Worm (Caenorhabditis elegans) whole organism, L4 larva: ENCODE measurements around the gene K10C8.4.
A peak's percentile ranks its signal among the peaks of the same experiment; 100 is the strongest.

Source experiments
- D1046.2 ChIP-seq: fragments of 200-800 bp; sonication (Bioruptor generic); IDR thresholded peaks from 2 replicates; pipeline ENCODE4 v1.3.6; 2022; ENCODE audit warnings: missing genetic modification characterization, missing compliant biosample characterization
- F10B5.3 ChIP-seq: sonication (generic microtip); optimal IDR thresholded peaks from 2 replicates; lab custom pipeline; 2016; ENCODE audit warnings: mild to moderate bottlenecking, missing genetic modification characterization, missing compliant biosample characterization
- F26F4.8 ChIP-seq: fragments of 200-800 bp; sonication (Bioruptor generic); conservative IDR thresholded peaks from 2 replicates; pipeline ENCODE4 v1.3.6; 2022; ENCODE audit warnings: missing genetic modification characterization, missing compliant biosample characterization
- F44E2.7 ChIP-seq: fragments of 200-800 bp; sonication (Bioruptor generic); IDR thresholded peaks from 2 replicates; pipeline ENCODE4 v2.1.2; 2022; ENCODE audit warnings: missing genetic modification characterization, missing compliant biosample characterization
- R02D3.7 ChIP-seq: fragments of 150-350 bp; sonication (generic microtip); optimal IDR thresholded peaks from 3 replicates; lab custom pipeline; 2014; ENCODE audit warnings: missing biosample characterization, missing genetic modification characterization
- T20F7.1 ChIP-seq: fragments of 200-800 bp; sonication (Bioruptor generic); optimal IDR thresholded peaks from 2 replicates; lab custom pipeline; 2018; ENCODE audit warnings: mild to moderate bottlenecking, missing genetic modification characterization, missing compliant biosample characterization
- Y105C5A.15 ChIP-seq: fragments of 200-800 bp; sonication (Bioruptor generic); IDR thresholded peaks from 2 replicates; pipeline ENCODE4 v1.3.6; 2022; ENCODE audit warnings: missing genetic modification characterization, missing compliant biosample characterization
- Y48G9A.11 ChIP-seq: fragments of 200-800 bp; sonication (Bioruptor generic); IDR thresholded peaks from 2 replicates; pipeline ENCODE4 v1.3.6; 2022; ENCODE audit warnings: missing genetic modification reagents, missing genetic modification characterization, missing compliant biosample characterization
- Y5F2A.4 ChIP-seq: fragments of 200-800 bp; sonication (Bioruptor generic); optimal IDR thresholded peaks from 2 replicates; lab custom pipeline; 2018; ENCODE audit warnings: mild to moderate bottlenecking, missing genetic modification characterization, missing compliant biosample characterization
- Y75B8A.6 ChIP-seq: fragments of 200-800 bp; sonication (Bioruptor generic); IDR thresholded peaks from 2 replicates; pipeline ENCODE4 v1.3.6; 2022; ENCODE audit warnings: missing genetic modification reagents, missing genetic modification characterization, missing compliant biosample characterization
- ZK337.2 ChIP-seq: fragments of 200-800 bp; sonication (Bioruptor generic); IDR thresholded peaks from 2 replicates; pipeline ENCODE4 v1.3.6; 2022; ENCODE audit warnings: missing genetic modification reagents, missing genetic modification characterization, missing compliant biosample characterization
- ZK546.5 ChIP-seq, 2 experiments: sonication (generic microtip); optimal IDR thresholded peaks; 2 replicates each; lab custom pipeline; 2017; ENCODE audit warnings: missing biosample characterization in 2 of 2, missing genetic modification characterization in 2 of 2
- aly-2 ChIP-seq: sonication (generic microtip); optimal IDR thresholded peaks from 2 replicates; lab custom pipeline; 2018; ENCODE audit warnings: missing biosample characterization, missing genetic modification characterization
- arid-1 ChIP-seq: fragments of 200-800 bp; sonication (Bioruptor generic); conservative IDR thresholded peaks from 2 replicates; pipeline ENCODE4 v1.3.6; 2022; ENCODE audit warnings: missing genetic modification reagents, missing genetic modification characterization, missing compliant biosample characterization
- ceh-20 ChIP-seq: fragments of 200-800 bp; sonication (Bioruptor generic); IDR thresholded peaks from 2 replicates; pipeline ENCODE4 v1.3.6; 2022; ENCODE audit warnings: missing genetic modification reagents, missing genetic modification characterization, missing compliant biosample characterization
- ceh-32 ChIP-seq: sonication (generic microtip); optimal IDR thresholded peaks from 2 replicates; lab custom pipeline; 2016; ENCODE audit warnings: mild to moderate bottlenecking, missing genetic modification characterization, missing compliant biosample characterization; ENCODE audit not compliant: poor library complexity
- ces-1 ChIP-seq: fragments of 150-350 bp; sonication (generic microtip); optimal IDR thresholded peaks from 4 replicates; lab custom pipeline; 2014; ENCODE audit warnings: missing biosample characterization, missing genetic modification reagents, missing genetic modification characterization
- cey-2 ChIP-seq: sonication (generic microtip); optimal IDR thresholded peaks from 3 replicates; lab custom pipeline; 2017; ENCODE audit warnings: missing genetic modification characterization, mild to moderate bottlenecking, missing compliant biosample characterization, antibody characterized with exemption, borderline replicate concordance; ENCODE audit not compliant: insufficient read depth
- daf-12 ChIP-seq: fragments of 150-350 bp; optimal IDR thresholded peaks from 2 replicates; lab custom pipeline; 2014; ENCODE audit warnings: missing biosample characterization, missing genetic modification reagents, missing genetic modification characterization
- daf-19 ChIP-seq: fragments of 200-800 bp; sonication (Bioruptor generic); conservative IDR thresholded peaks from 2 replicates; pipeline ENCODE4 v1.3.6; 2022; ENCODE audit warnings: missing genetic modification characterization, missing compliant biosample characterization
- daf-8 ChIP-seq: fragments of 200-800 bp; sonication (Bioruptor generic); IDR thresholded peaks from 2 replicates; pipeline ENCODE4 v1.3.6; 2022; ENCODE audit warnings: missing genetic modification characterization, missing compliant biosample characterization
- dmd-6 ChIP-seq: fragments of 200-800 bp; sonication (Bioruptor generic); IDR thresholded peaks from 2 replicates; pipeline ENCODE4 v1.3.6; 2022; ENCODE audit warnings: missing genetic modification reagents, missing genetic modification characterization, missing compliant biosample characterization
- dmd-9 ChIP-seq: fragments of 200-800 bp; sonication (Bioruptor generic); IDR thresholded peaks from 2 replicates; pipeline ENCODE4 v1.3.6; 2022; ENCODE audit warnings: missing genetic modification reagents, missing genetic modification characterization, missing compliant biosample characterization
- duxl-1 ChIP-seq: sonication (generic microtip); optimal IDR thresholded peaks from 2 replicates; lab custom pipeline; 2016; ENCODE audit warnings: mild to moderate bottlenecking, missing genetic modification characterization, moderate library complexity, missing compliant biosample characterization; ENCODE audit not compliant: poor library complexity
- fos-1 ChIP-seq: fragments of 150-350 bp; optimal IDR thresholded peaks from 2 replicates; lab custom pipeline; 2014; ENCODE audit warnings: missing biosample characterization, missing genetic modification characterization
- gei-8 ChIP-seq: fragments of 200-800 bp; sonication (Bioruptor generic); optimal IDR thresholded peaks from 2 replicates; lab custom pipeline; 2018; ENCODE audit warnings: mild to moderate bottlenecking, missing genetic modification characterization, missing compliant biosample characterization
- hif-1 ChIP-seq, 2 experiments: sonication (generic microtip); optimal IDR thresholded peaks; 2 replicates each; lab custom pipeline; 2016 to 2017; ENCODE audit warnings: missing compliant biosample characterization in 2 of 2, missing genetic modification characterization in 2 of 2, missing genetic modification reagents in 2 of 2, missing genotype in 2 of 2, mild to moderate bottlenecking in 1 of 2
- jun-1 ChIP-seq: fragments of 150-350 bp; optimal IDR thresholded peaks from 2 replicates; lab custom pipeline; 2014; ENCODE audit warnings: missing biosample characterization, missing genetic modification reagents, missing genetic modification characterization
- lin-13 ChIP-seq: fragments of 150-350 bp; optimal IDR thresholded peaks from 2 replicates; lab custom pipeline; 2014; ENCODE audit warnings: missing biosample characterization, missing genetic modification reagents, missing genetic modification characterization
- lin-29 ChIP-seq: fragments of 200-800 bp; sonication (Bioruptor generic); IDR thresholded peaks from 2 replicates; pipeline ENCODE4 v1.3.6; 2022; ENCODE audit warnings: missing genetic modification reagents, missing genetic modification characterization, missing compliant biosample characterization
- lin-38 ChIP-seq: fragments of 200-800 bp; sonication (Bioruptor generic); IDR thresholded peaks from 2 replicates; pipeline ENCODE4 v1.3.6; 2022; ENCODE audit warnings: missing genetic modification reagents, missing genetic modification characterization, missing compliant biosample characterization
- lsy-2 ChIP-seq, 2 experiments: fragments of 150-350 bp in 1 of 2; sonication (generic microtip) in 1 of 2; optimal IDR thresholded peaks; 2 replicates each; lab custom pipeline; 2014 to 2017; ENCODE audit warnings: missing biosample characterization in 2 of 2, missing genetic modification characterization in 2 of 2
- mdt-29 ChIP-seq: fragments of 200-800 bp; sonication (Bioruptor generic); IDR thresholded peaks from 2 replicates; pipeline ENCODE4 v1.3.6; 2022; ENCODE audit warnings: missing genetic modification reagents, missing genetic modification characterization, missing compliant biosample characterization
- mep-1 ChIP-seq: fragments of 150-350 bp; sonication (generic microtip); optimal IDR thresholded peaks from 3 replicates; lab custom pipeline; 2014; ENCODE audit warnings: missing biosample characterization, missing genetic modification characterization
- nhr-10 ChIP-seq: fragments of 150-350 bp; optimal IDR thresholded peaks from 2 replicates; lab custom pipeline; 2014; ENCODE audit warnings: missing biosample characterization, missing genetic modification characterization
- nhr-102 ChIP-seq: sonication (generic microtip); optimal IDR thresholded peaks from 2 replicates; lab custom pipeline; 2016; ENCODE audit warnings: mild to moderate bottlenecking, missing genetic modification characterization, moderate library complexity, missing compliant biosample characterization
- nhr-111 ChIP-seq: fragments of 200-800 bp; sonication (Bioruptor generic); optimal IDR thresholded peaks from 2 replicates; lab custom pipeline; 2018; ENCODE audit warnings: mild to moderate bottlenecking, missing genetic modification characterization, missing compliant biosample characterization
- nhr-25 ChIP-seq: sonication (generic microtip); optimal IDR thresholded peaks from 2 replicates; lab custom pipeline; 2017; ENCODE audit warnings: missing genetic modification characterization, mild to moderate bottlenecking, missing compliant biosample characterization, antibody characterized with exemption, moderate library complexity, borderline replicate concordance; ENCODE audit not compliant: insufficient read depth
- nhr-6 ChIP-seq: fragments of 150-350 bp; optimal IDR thresholded peaks from 2 replicates; lab custom pipeline; 2014; ENCODE audit warnings: missing biosample characterization, missing genetic modification characterization
- nhr-77 ChIP-seq: fragments of 150-350 bp; optimal IDR thresholded peaks from 2 replicates; lab custom pipeline; 2014; ENCODE audit warnings: missing biosample characterization, missing genetic modification characterization
- php-3 ChIP-seq: fragments of 200-800 bp; sonication (Bioruptor generic); IDR thresholded peaks from 2 replicates; pipeline ENCODE4 v1.3.6; 2022; ENCODE audit warnings: missing genetic modification reagents, missing genetic modification characterization, missing compliant biosample characterization
- rbr-2 ChIP-seq: sonication (generic microtip); optimal IDR thresholded peaks from 2 replicates; lab custom pipeline; 2016; ENCODE audit warnings: missing genotype, missing genetic modification characterization, missing compliant biosample characterization
- saeg-2 ChIP-seq: fragments of 200-800 bp; sonication (Bioruptor generic); IDR thresholded peaks from 2 replicates; pipeline ENCODE4 v1.3.6; 2022; ENCODE audit warnings: missing genetic modification reagents, missing genetic modification characterization, missing compliant biosample characterization
- sdz-12 ChIP-seq: fragments of 200-800 bp; sonication (Bioruptor generic); optimal IDR thresholded peaks from 2 replicates; lab custom pipeline; 2018; ENCODE audit warnings: mild to moderate bottlenecking, missing genetic modification characterization, missing compliant biosample characterization
- snpc-4 ChIP-seq: fragments of 150-350 bp; optimal IDR thresholded peaks from 2 replicates; lab custom pipeline; 2014; ENCODE audit warnings: missing biosample characterization, missing genetic modification characterization
- spr-1 ChIP-seq: sonication (generic microtip); optimal IDR thresholded peaks from 2 replicates; lab custom pipeline; 2016; ENCODE audit warnings: mild to moderate bottlenecking, missing genetic modification characterization, missing compliant biosample characterization
- unc-62 ChIP-seq, 3 experiments: fragments of 150-350 bp in 1 of 3; sonication (generic microtip); optimal IDR thresholded peaks in 2 of 3; peaks in 1 of 3; 1 replicate in 1 of 3; 2 replicates in 2 of 3; lab custom pipeline; 2014 to 2017; ENCODE audit warnings: missing biosample characterization in 3 of 3, missing genetic modification characterization in 3 of 3, missing genetic modification reagents in 3 of 3, missing genotype in 1 of 3
- vab-7 ChIP-seq: fragments of 200-800 bp; sonication (Bioruptor generic); IDR thresholded peaks from 2 replicates; pipeline ENCODE4 v1.3.6; 2022; ENCODE audit warnings: missing genetic modification reagents, missing genetic modification characterization, missing compliant biosample characterization
- zag-1 ChIP-seq: fragments of 150-350 bp; optimal IDR thresholded peaks from 2 replicates; lab custom pipeline; 2014; ENCODE audit warnings: missing biosample characterization, missing genetic modification characterization
- ztf-11 ChIP-seq: fragments of 150-350 bp; optimal IDR thresholded peaks from 2 replicates; lab custom pipeline; 2014; ENCODE audit warnings: missing biosample characterization, missing genetic modification characterization

The K10C8.4 gene

DNA sequence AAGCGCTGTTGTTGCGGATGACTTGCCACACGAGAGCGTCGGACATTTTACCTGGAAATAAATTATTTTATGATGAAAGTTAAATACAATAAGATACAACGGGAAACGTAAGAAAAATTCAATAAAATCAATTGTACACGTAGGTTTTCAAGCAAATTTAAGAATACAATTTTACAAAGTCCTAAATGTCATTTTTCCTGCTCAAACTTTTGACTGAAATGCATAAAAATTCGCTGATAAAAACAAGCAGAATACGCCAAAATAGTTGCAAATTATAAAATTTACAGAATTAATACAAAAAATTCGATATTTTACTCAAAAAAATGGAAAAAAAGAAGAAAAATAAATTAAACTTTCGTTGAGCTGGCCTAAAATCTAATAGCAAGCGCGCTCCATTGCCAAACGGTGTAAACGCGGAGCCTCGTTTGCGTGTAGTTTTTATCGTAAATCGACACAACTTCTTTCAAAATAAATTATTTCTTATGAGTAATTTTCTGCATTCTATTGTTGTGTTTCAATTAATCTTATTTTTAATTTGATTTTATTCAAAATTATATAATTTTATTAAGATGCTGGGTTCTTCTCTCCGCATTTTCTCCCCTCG is 32.1 kb downstream of the K10C8.4 start, which contains the start of the genes rpl-28 and mrpl-49:
Gene rpl-28, minus strand, starts transcription at position 51 of the 604 bp plus-strand sequence.
Gene mrpl-49, plus strand, starts transcription at position 570 of the 604 bp plus-strand sequence.
- peak; percentile 96 for TF ChIP-seq nhr-77 (tag; lab: Kevin White, UChicago)
- no peak for TF ChIP-seq nhr-111 (GFP tag; lab: Kevin White, UChicago)
- no peak for TF ChIP-seq ztf-11 (tag; lab: Kevin White, UChicago)
- TF ChIP-seq snpc-4 (tag; lab: Kevin White, UChicago) = no peak
- no peak for TF ChIP-seq daf-8 (GFP tag; lab: Robert Waterston, UW)
- TF ChIP-seq mep-1 (tag; lab: Kevin White, UChicago) = peak; percentile 86
- peak; percentile 67 for TF ChIP-seq dmd-6
- no peak for TF ChIP-seq fos-1
- TF ChIP-seq cey-2 (tag; lab: Kevin White, UChicago) = no peak
- peak in 1 of 2 experiments; percentile 71 for TF ChIP-seq unc-62 (GFP tag; optimal IDR thresholded peaks at IDR 0.05 in 1 of 2; lab: Kevin White, UChicago)
- TF ChIP-seq unc-62 (tag; optimal IDR thresholded peaks at IDR 0.05; lab: Kevin White, UChicago) = no peak
- no peak for TF ChIP-seq arid-1
- peak; percentile 29 for TF ChIP-seq lin-13 (GFP tag; lab: Kevin White, UChicago)
- TF ChIP-seq ceh-20 (GFP tag; lab: Robert Waterston, UW) = no peak
- TF ChIP-seq nhr-102 (tag; lab: Kevin White, UChicago) = peak; percentile 54
- TF ChIP-seq ZK546.5 (tag; optimal IDR thresholded peaks at IDR 0.05; lab: Kevin White, UChicago) = no peak
- TF ChIP-seq nhr-6 (tag; lab: Kevin White, UChicago) = peak; percentile 98
- TF ChIP-seq Y48G9A.11 = peak; percentile 99
- no peak for TF ChIP-seq gei-8 (GFP tag; lab: Kevin White, UChicago)
- peak; percentile 79 for TF ChIP-seq R02D3.7 (tag; lab: Kevin White, UChicago)
- TF ChIP-seq lsy-2 (tag; optimal IDR thresholded peaks at IDR 0.05; lab: Kevin White, UChicago) = peak; percentile 38 to 94
- no peak for TF ChIP-seq Y5F2A.4
- peak; percentile 99 for TF ChIP-seq T20F7.1 (GFP tag; lab: Kevin White, UChicago)
- no peak for TF ChIP-seq D1046.2 (GFP tag; lab: Robert Waterston, UW)
- no peak for TF ChIP-seq aly-2 (tag; lab: Kevin White, UChicago)
- TF ChIP-seq mdt-29 (GFP tag; lab: Robert Waterston, UW) = no peak
- no peak for TF ChIP-seq nhr-10
- no peak for TF ChIP-seq F44E2.7
- TF ChIP-seq lin-38 (GFP tag; lab: Robert Waterston, UW) = peak; percentile 97
- no peak for TF ChIP-seq Y105C5A.15 (GFP tag; lab: Robert Waterston, UW)
- no peak for TF ChIP-seq hif-1 (tag; optimal IDR thresholded peaks at IDR 0.05; lab: Kevin White, UChicago)
- no peak for TF ChIP-seq F26F4.8
- peak; percentile 35 for TF ChIP-seq nhr-25 (tag; lab: Kevin White, UChicago)
- TF ChIP-seq spr-1 (tag; lab: Kevin White, UChicago) = no peak
- no peak for TF ChIP-seq ceh-32
- no peak for TF ChIP-seq ces-1 (GFP tag; lab: Kevin White, UChicago)
- no peak for TF ChIP-seq php-3 (GFP tag; lab: Robert Waterston, UW)
- TF ChIP-seq zag-1 (tag; lab: Kevin White, UChicago) = no peak
- TF ChIP-seq ZK337.2 = 0 out of 2 replicates have a peak, but pooled peaks have one; percentile 6
- TF ChIP-seq duxl-1 (tag; lab: Kevin White, UChicago) = no peak
- TF ChIP-seq vab-7 (GFP tag; lab: Robert Waterston, UW) = 0 out of 2 replicates have a peak, but pooled peaks have one; percentile 6
- TF ChIP-seq daf-12 (tag; lab: Kevin White, UChicago) = no peak
- TF ChIP-seq lin-29 (GFP tag; lab: Robert Waterston, UW) = no peak
- TF ChIP-seq Y75B8A.6 (GFP tag; lab: Robert Waterston, UW) = no peak
- TF ChIP-seq jun-1 (tag; lab: Kevin White, UChicago) = no peak
- no peak for TF ChIP-seq sdz-12
- no peak for TF ChIP-seq saeg-2 (GFP tag; lab: Robert Waterston, UW)
- TF ChIP-seq rbr-2 (tag; lab: Kevin White, UChicago) = peak; percentile 73
- TF ChIP-seq F10B5.3 = no peak
- TF ChIP-seq dmd-9 = no peak
- TF ChIP-seq daf-19 (GFP tag; lab: Robert Waterston, UW) = no peak
